Fruit fly (Drosophila melanogaster) whole organism, embryonic: Measurements from ENCODE around the gene CG15894.

Experiments
- ATbp ChIP-seq: fragments of 200-800 bp; sonication (Bioruptor generic); optimal IDR thresholded peaks from 2 replicates; lab custom pipeline; 2017; ENCODE audit warnings: missing biosample characterization, mild to moderate bottlenecking, missing genetic modification characterization, missing genetic modification reagents
- Asciz ChIP-seq: fragments of 200-800 bp; sonication (Bioruptor generic); optimal IDR thresholded peaks from 2 replicates; lab custom pipeline; 2017; ENCODE audit warnings: missing biosample characterization, mild to moderate bottlenecking, missing genetic modification characterization, missing genetic modification reagents
- CG11504 ChIP-seq: fragments of 200-800 bp; sonication (Bioruptor generic); optimal IDR thresholded peaks from 3 replicates; lab custom pipeline; 2019; ENCODE audit warnings: missing biosample characterization, mild to moderate bottlenecking, missing genetic modification characterization, moderate library complexity
- CG12155 ChIP-seq: fragments of 200-800 bp; sonication (Bioruptor generic); optimal IDR thresholded peaks from 3 replicates; lab custom pipeline; 2016; ENCODE audit warnings: missing biosample characterization, missing genetic modification characterization
- CG15011 ChIP-seq: fragments of 200-800 bp; sonication (Bioruptor generic); optimal IDR thresholded peaks from 3 replicates; lab custom pipeline; 2018; ENCODE audit warnings: missing biosample characterization, mild to moderate bottlenecking, missing genetic modification characterization
- CG15269 ChIP-seq: fragments of 200-800 bp; sonication (Bioruptor generic); optimal IDR thresholded peaks from 2 replicates; lab custom pipeline; 2018; ENCODE audit warnings: missing biosample characterization, mild to moderate bottlenecking, missing genetic modification characterization, moderate library complexity
- CG31224 ChIP-seq: fragments of 200-800 bp; sonication (Bioruptor generic); IDR thresholded peaks from 2 replicates; pipeline ENCODE4 v1.3.6; 2022; ENCODE audit warnings: missing biosample characterization, missing genetic modification characterization
- CG3995 ChIP-seq: fragments of 200-800 bp; sonication (Bioruptor generic); optimal IDR thresholded peaks from 3 replicates; lab custom pipeline; 2016; ENCODE audit warnings: missing biosample characterization, missing genetic modification characterization
- CG4282 ChIP-seq: fragments of 200-800 bp; sonication (Bioruptor generic); optimal IDR thresholded peaks from 2 replicates; lab custom pipeline; 2016; ENCODE audit warnings: missing biosample characterization, missing genetic modification characterization
- CG6683 ChIP-seq: fragments of 200-800 bp; sonication (Bioruptor generic); optimal IDR thresholded peaks from 2 replicates; lab custom pipeline; 2017; ENCODE audit warnings: missing biosample characterization, mild to moderate bottlenecking, missing genetic modification characterization, missing genetic modification reagents
- CG7357 ChIP-seq: fragments of 200-800 bp; sonication (Bioruptor generic); IDR thresholded peaks from 3 replicates; pipeline ENCODE4 v1.3.6; 2022; ENCODE audit warnings: missing biosample characterization, missing genetic modification characterization
- CG8765 ChIP-seq: fragments of 200-800 bp; sonication (Bioruptor generic); IDR thresholded peaks from 2 replicates; pipeline ENCODE4 v1.3.6; 2022; ENCODE audit warnings: missing biosample characterization, missing genetic modification characterization
- CG8924 ChIP-seq: fragments of 200-800 bp; optimal IDR thresholded peaks from 3 replicates; lab custom pipeline; 2019; ENCODE audit warnings: missing biosample characterization, mild to moderate bottlenecking, missing genetic modification characterization, moderate library complexity
- CG8944 ChIP-seq: fragments of 200-800 bp; sonication (Bioruptor generic); optimal IDR thresholded peaks from 3 replicates; lab custom pipeline; 2016; ENCODE audit warnings: missing biosample characterization, missing genetic modification characterization
- CG9609 ChIP-seq: fragments of 200-800 bp; sonication (Bioruptor generic); optimal IDR thresholded peaks from 3 replicates; lab custom pipeline; 2016; ENCODE audit warnings: missing biosample characterization, missing genetic modification characterization
- CrebB ChIP-seq: fragments of 200-800 bp; sonication (Bioruptor generic); optimal IDR thresholded peaks from 3 replicates; lab custom pipeline; 2018; ENCODE audit warnings: missing biosample characterization, mild to moderate bottlenecking, missing genetic modification characterization
- Dad ChIP-seq: fragments of 200-800 bp; sonication (Bioruptor generic); optimal IDR thresholded peaks from 3 replicates; lab custom pipeline; 2016; ENCODE audit warnings: missing biosample characterization, missing genetic modification characterization
- Doc3 ChIP-seq: fragments of 200-800 bp; sonication (Bioruptor generic); IDR thresholded peaks from 3 replicates; pipeline ENCODE4 v1.3.6; 2022; ENCODE audit warnings: missing biosample characterization, missing genetic modification characterization; ENCODE audit not compliant: partially characterized antibody
- H2.0 ChIP-seq: fragments of 200-800 bp; sonication (Bioruptor generic); IDR thresholded peaks from 2 replicates; pipeline ENCODE4 v1.3.6; 2022; ENCODE audit warnings: missing biosample characterization, missing genetic modification characterization
- HLH4C ChIP-seq: fragments of 200-800 bp; sonication (Bioruptor generic); IDR thresholded peaks from 3 replicates; pipeline ENCODE4 v1.3.6; 2022; ENCODE audit warnings: missing biosample characterization, missing genetic modification characterization; ENCODE audit not compliant: partially characterized antibody
- MBD-R2 ChIP-seq: fragments of 200-800 bp; sonication (Bioruptor generic); IDR thresholded peaks from 2 replicates; pipeline ENCODE4 v1.3.6; 2022; ENCODE audit warnings: missing biosample characterization, missing genetic modification characterization
- Mrtf ChIP-seq: fragments of 200-800 bp; sonication (Bioruptor generic); IDR thresholded peaks from 3 replicates; pipeline ENCODE4 v1.3.6; 2022; ENCODE audit warnings: missing biosample characterization, missing genetic modification characterization
- Myb ChIP-seq: fragments of 200-800 bp; sonication (Bioruptor generic); optimal IDR thresholded peaks from 2 replicates; lab custom pipeline; 2016; ENCODE audit warnings: missing biosample characterization, missing genetic modification characterization
- NC2β ChIP-seq: fragments of 200-800 bp; sonication (Bioruptor generic); optimal IDR thresholded peaks from 2 replicates; lab custom pipeline; 2016; ENCODE audit warnings: missing biosample characterization, missing genetic modification characterization
- NK7.1 ChIP-seq: fragments of 200-800 bp; sonication (Bioruptor generic); optimal IDR thresholded peaks from 3 replicates; lab custom pipeline; 2016; ENCODE audit warnings: missing biosample characterization, missing genetic modification characterization
- Pdp1 ChIP-seq, 2 experiments: fragments of 200-800 bp; sonication (Bioruptor generic); optimal IDR thresholded peaks; 3 replicates each; lab custom pipeline; 2016; ENCODE audit warnings: missing biosample characterization in 2 of 2, missing genetic modification characterization in 2 of 2, mild to moderate bottlenecking in 1 of 2, moderate library complexity in 1 of 2
- Scr ChIP-seq: fragments of 200-800 bp; sonication (Bioruptor generic); IDR thresholded peaks from 2 replicates; pipeline ENCODE4 v1.3.6; 2022; ENCODE audit warnings: missing biosample characterization, missing genetic modification characterization; ENCODE audit not compliant: partially characterized antibody
- Six4 ChIP-seq: fragments of 200-800 bp; sonication (Bioruptor generic); optimal IDR thresholded peaks from 2 replicates; lab custom pipeline; 2016; ENCODE audit warnings: missing biosample characterization, missing genetic modification characterization
- Taf1 ChIP-seq: fragments of 200-800 bp; sonication (Bioruptor generic); IDR thresholded peaks from 2 replicates; pipeline ENCODE4 v1.3.6; 2022; ENCODE audit warnings: missing biosample characterization, missing genetic modification characterization
- ash1 ChIP-seq: fragments of 200-800 bp; sonication (Bioruptor generic); optimal IDR thresholded peaks from 2 replicates; lab custom pipeline; 2018; ENCODE audit warnings: missing biosample characterization, mild to moderate bottlenecking, missing genetic modification characterization
- bowl ChIP-seq: fragments of 200-800 bp; sonication (Bioruptor generic); IDR thresholded peaks from 2 replicates; pipeline ENCODE4 v1.3.6; 2022; ENCODE audit warnings: missing biosample characterization, missing genetic modification characterization
- cas ChIP-seq: fragments of 200-800 bp; sonication (Bioruptor generic); IDR thresholded peaks from 2 replicates; pipeline ENCODE4 v1.3.6; 2022; ENCODE audit warnings: missing biosample characterization, missing genetic modification characterization
- crp ChIP-seq, 2 experiments: fragments of 200-800 bp; sonication (Bioruptor generic); optimal IDR thresholded peaks; 2 replicates in 1 of 2; 3 replicates in 1 of 2; lab custom pipeline; 2017; ENCODE audit warnings: missing biosample characterization in 2 of 2, missing genetic modification characterization in 2 of 2, mild to moderate bottlenecking in 1 of 2, moderate library complexity in 1 of 2
- dati ChIP-seq: fragments of 200-800 bp; sonication (Bioruptor generic); IDR thresholded peaks from 2 replicates; pipeline ENCODE4 v1.3.6; 2022; ENCODE audit warnings: missing biosample characterization, missing genetic modification characterization
- dm ChIP-seq: fragments of 200-800 bp; sonication (Bioruptor generic); optimal IDR thresholded peaks from 3 replicates; lab custom pipeline; 2016; ENCODE audit warnings: missing biosample characterization, missing genetic modification characterization
- fd96Cb ChIP-seq: fragments of 200-800 bp; sonication (Bioruptor generic); optimal IDR thresholded peaks from 2 replicates; lab custom pipeline; 2018; ENCODE audit warnings: missing biosample characterization, mild to moderate bottlenecking, missing genetic modification characterization, moderate library complexity
- h ChIP-seq: fragments of >200 bp; optimal IDR thresholded peaks from 2 replicates; lab custom pipeline; 2017
- hb ChIP-seq: fragments of 200-800 bp; sonication (Bioruptor generic); IDR thresholded peaks from 3 replicates; pipeline ENCODE4 v1.3.6; 2022; ENCODE audit warnings: missing biosample characterization, missing genetic modification characterization; ENCODE audit not compliant: partially characterized antibody
- kni ChIP-seq: fragments of 200-800 bp; sonication (Bioruptor generic); optimal IDR thresholded peaks from 3 replicates; lab custom pipeline; 2017; ENCODE audit warnings: mild to moderate bottlenecking, missing biosample characterization, missing genetic modification reagents, missing genetic modification characterization
- lola ChIP-seq, 3 experiments: fragments of >200 bp in 2 of 3; fragments of 200-800 bp in 1 of 3; sonication (Bioruptor generic) in 1 of 3; optimal IDR thresholded peaks; 2 replicates each; lab custom pipeline; 2017 to 2019; ENCODE audit warnings: missing biosample characterization in 3 of 3, missing genetic modification characterization in 3 of 3, mild to moderate bottlenecking in 1 of 3, moderate library complexity in 1 of 3
- nmo ChIP-seq: fragments of 200-800 bp; sonication (Bioruptor generic); optimal IDR thresholded peaks from 2 replicates; lab custom pipeline; 2018; ENCODE audit warnings: missing biosample characterization, mild to moderate bottlenecking, missing genetic modification characterization, moderate library complexity
- p53 ChIP-seq: fragments of 200-800 bp; sonication (Bioruptor generic); optimal IDR thresholded peaks from 2 replicates; lab custom pipeline; 2016; ENCODE audit warnings: missing biosample characterization, missing genetic modification characterization
- prd ChIP-seq, 3 experiments: fragments of >200 bp in 2 of 3; fragments of 200-800 bp in 1 of 3; sonication (Bioruptor generic) in 1 of 3; optimal IDR thresholded peaks in 2 of 3; IDR thresholded peaks in 1 of 3; 2 replicates in 2 of 3; 3 replicates in 1 of 3; pipeline versions ENCODE4 v1.3.6 to Lab custom; 2017 to 2022; ENCODE audit warnings: missing biosample characterization in 1 of 3, missing genetic modification characterization in 1 of 3
- sens ChIP-seq: fragments of 200-800 bp; sonication (Bioruptor generic); peaks from one replicate; lab custom pipeline; 2016; ENCODE audit warnings: missing biosample characterization, missing genetic modification characterization
- slbo ChIP-seq: fragments of 200-800 bp; sonication (Bioruptor generic); IDR thresholded peaks from 2 replicates; pipeline ENCODE4 v1.3.6; 2022; ENCODE audit warnings: missing biosample characterization, missing genetic modification characterization
- toy ChIP-seq: fragments of 200-800 bp; sonication (Bioruptor generic); IDR thresholded peaks from 2 replicates; pipeline ENCODE4 v1.3.6; 2022; ENCODE audit warnings: missing biosample characterization, missing genetic modification characterization
- vvl ChIP-seq: fragments of 200-800 bp; sonication (Bioruptor generic); IDR thresholded peaks from 2 replicates; pipeline ENCODE4 v1.3.6; 2022; ENCODE audit warnings: missing biosample characterization, missing genetic modification characterization
- wdn ChIP-seq: fragments of 200-800 bp; sonication (Bioruptor generic); IDR thresholded peaks from 2 replicates; pipeline ENCODE4 v1.3.6; 2022; ENCODE audit warnings: missing biosample characterization, missing genetic modification characterization
- yki ChIP-seq: fragments of >200 bp; optimal IDR thresholded peaks from 3 replicates; lab custom pipeline; 2018
- zf30C ChIP-seq: fragments of 200-800 bp; sonication (Bioruptor generic); optimal IDR thresholded peaks from 3 replicates; lab custom pipeline; 2018; ENCODE audit warnings: missing biosample characterization, mild to moderate bottlenecking, missing genetic modification characterization

The CG15894 gene

dm6 chrX:6339970-6340548 lies 31.0 kb downstream of the CG15894 start (continued):
- TF ChIP-seq CG12155 (GFP tag; lab: Kevin White, UChicago) (peak; percentile 19), bowl (GFP tag; lab: Robert Waterston, UW) (no peak), prd (optimal IDR thresholded peaks at IDR 0.05; lab: Kevin White, UChicago) (no peak), prd (GFP tag; IDR thresholded peaks at IDR 0.05; lab: Robert Waterston, UW) (peak; percentile 68; the same call in 2 of the 3 replicates), ash1 (GFP tag; lab: Kevin White, UChicago) (no peak), Six4 (GFP tag; lab: Kevin White, UChicago) (no peak), NC2β (GFP tag; lab: Kevin White, UChicago) (peak; percentile 16), CG15011 (GFP tag; lab: Kevin White, UChicago) (no peak), CG4282 (GFP tag; lab: Kevin White, UChicago) (no peak), slbo (GFP tag; lab: Robert Waterston, UW) (peak; percentile 77), CG8944 (GFP tag; lab: Kevin White, UChicago) (no peak), NK7.1 (no peak), CG15269 (tag; lab: Kevin White, UChicago) (peak; percentile 59), yki (no peak), fd96Cb (tag; lab: Kevin White, UChicago) (peak; percentile 56), CG3995 (GFP tag; lab: Kevin White, UChicago) (no peak), CG31224 (GFP tag; lab: Robert Waterston, UW) (no peak; the same call in 1 of the 2 replicates), crp (GFP tag; optimal IDR thresholded peaks at IDR 0.05; lab: Kevin White, UChicago) (no peak), p53 (no peak), dm (GFP tag; lab: Kevin White, UChicago) (peak; percentile 23), lola (GFP tag; optimal IDR thresholded peaks at IDR 0.05; lab: Kevin White, UChicago) (peak in 1 of 3 experiments; percentile 10), Taf1 (GFP tag; lab: Robert Waterston, UW) (no peak), CG9609 (GFP tag; lab: Kevin White, UChicago) (no peak), kni (no peak), Myb (GFP tag; lab: Kevin White, UChicago) (no peak), wdn (GFP tag; lab: Robert Waterston, UW) (no peak), Dad (GFP tag; lab: Kevin White, UChicago) (no peak), Mrtf (0 out of 3 replicates have a peak, but pooled peaks have one; percentile 6), CG6683 (peak; percentile 10), CrebB (tag; lab: Kevin White, UChicago) (peak; percentile 42), CG8924 (peak; percentile 46), H2.0 (peak; percentile 59), CG11504 (tag; lab: Kevin White, UChicago) (peak; percentile 52), dati (GFP tag; lab: Robert Waterston, UW) (no peak), CG7357 (GFP tag; lab: Robert Waterston, UW) (peak; percentile 28; the same call in 1 of the 3 replicates), ATbp (peak; percentile 65), HLH4C (GFP tag; lab: Robert Waterston, UW) (no peak), hb (no peak), Scr (GFP tag; lab: Robert Waterston, UW) (no peak), vvl (GFP tag; lab: Robert Waterston, UW) (peak; percentile 81), zf30C (GFP tag; lab: Kevin White, UChicago) (peak; percentile 10), cas (GFP tag; lab: Robert Waterston, UW) (no peak), nmo (GFP tag; lab: Kevin White, UChicago) (peak; percentile 60), Pdp1 (GFP tag; optimal IDR thresholded peaks at IDR 0.05; lab: Kevin White, UChicago) (peak; percentile 25 to 51), Doc3 (no peak), sens (GFP tag; lab: Kevin White, UChicago) (peak; percentile 85), MBD-R2 (GFP tag; lab: Robert Waterston, UW) (0 out of 2 replicates have a peak, but pooled peaks have one; percentile 8), toy (GFP tag; lab: Robert Waterston, UW) (no peak), h (no peak), Asciz (GFP tag; lab: Kevin White, UChicago) (peak; percentile 34), CG8765 (no peak)
